Worm (Caenorhabditis elegans) whole organism, L4 larva: ENCODE measurements around the gene Y38H6A.5.

Experiments
- ZK546.5 ChIP-seq, 2 experiments: sonication (generic microtip); optimal IDR thresholded peaks; 2 replicates each; lab custom pipeline; 2017; ENCODE audit warnings: missing biosample characterization in 2 of 2, missing genetic modification characterization in 2 of 2
- daf-12 ChIP-seq: fragments of 150-350 bp; optimal IDR thresholded peaks from 2 replicates; lab custom pipeline; 2014; ENCODE audit warnings: missing biosample characterization, missing genetic modification reagents, missing genetic modification characterization
- dmd-6 ChIP-seq: fragments of 200-800 bp; sonication (Bioruptor generic); IDR thresholded peaks from 2 replicates; pipeline ENCODE4 v1.3.6; 2022; ENCODE audit warnings: missing genetic modification reagents, missing genetic modification characterization, missing compliant biosample characterization
- dmd-9 ChIP-seq: fragments of 200-800 bp; sonication (Bioruptor generic); IDR thresholded peaks from 2 replicates; pipeline ENCODE4 v1.3.6; 2022; ENCODE audit warnings: missing genetic modification reagents, missing genetic modification characterization, missing compliant biosample characterization
- dpl-1 ChIP-seq: fragments of 150-350 bp; optimal IDR thresholded peaks from 2 replicates; lab custom pipeline; 2014; ENCODE audit warnings: missing biosample characterization, missing genetic modification reagents, missing genetic modification characterization
- fkh-10 ChIP-seq: fragments of 150-350 bp; optimal IDR thresholded peaks from 2 replicates; lab custom pipeline; 2014; ENCODE audit warnings: missing biosample characterization, missing genetic modification reagents, missing genetic modification characterization
- fos-1 ChIP-seq: fragments of 150-350 bp; optimal IDR thresholded peaks from 2 replicates; lab custom pipeline; 2014; ENCODE audit warnings: missing biosample characterization, missing genetic modification characterization
- lin-29 ChIP-seq: fragments of 200-800 bp; sonication (Bioruptor generic); IDR thresholded peaks from 2 replicates; pipeline ENCODE4 v1.3.6; 2022; ENCODE audit warnings: missing genetic modification reagents, missing genetic modification characterization, missing compliant biosample characterization
- lin-39 ChIP-seq: fragments of 150-350 bp; optimal IDR thresholded peaks from 2 replicates; lab custom pipeline; 2014; ENCODE audit warnings: missing biosample characterization, missing genetic modification reagents, missing genetic modification characterization
- mdt-29 ChIP-seq: fragments of 200-800 bp; sonication (Bioruptor generic); IDR thresholded peaks from 2 replicates; pipeline ENCODE4 v1.3.6; 2022; ENCODE audit warnings: missing genetic modification reagents, missing genetic modification characterization, missing compliant biosample characterization
- pha-4 ChIP-seq, 2 experiments: fragments of 150-350 bp in 1 of 2; fragments of 200-800 bp in 1 of 2; sonication (Bioruptor generic) in 1 of 2; IDR thresholded peaks in 1 of 2; optimal IDR thresholded peaks in 1 of 2; 2 replicates each; pipeline versions ENCODE4 v1.3.6 to Lab custom; 2014 to 2022; ENCODE audit warnings: missing genetic modification characterization in 2 of 2, missing genetic modification reagents in 2 of 2, missing biosample characterization in 1 of 2, missing compliant biosample characterization in 1 of 2
- snpc-4 ChIP-seq: fragments of 150-350 bp; optimal IDR thresholded peaks from 2 replicates; lab custom pipeline; 2014; ENCODE audit warnings: missing biosample characterization, missing genetic modification characterization
- zip-2 ChIP-seq: fragments of 150-350 bp; optimal IDR thresholded peaks from 2 replicates; lab custom pipeline; 2014; ENCODE audit warnings: missing biosample characterization, missing genetic modification characterization

DNA sequence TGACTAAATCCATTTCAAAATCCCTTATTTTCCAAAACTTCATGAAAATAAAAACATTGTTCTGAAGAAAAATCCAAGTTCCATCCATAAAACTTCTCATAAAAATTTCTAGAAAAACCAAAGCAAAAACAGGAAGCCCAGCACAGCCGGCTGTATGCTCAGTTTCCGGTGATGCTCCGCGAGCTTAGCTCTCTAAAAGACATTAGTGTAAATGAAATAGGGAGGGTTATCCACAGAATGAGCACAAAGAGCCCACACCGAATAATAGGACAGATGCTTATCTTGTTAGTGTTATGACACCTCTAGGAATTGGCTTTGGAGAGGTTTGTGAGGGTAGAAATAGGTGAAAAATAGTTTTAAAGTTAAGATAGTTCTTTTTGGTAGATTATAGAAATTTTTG, 2.9 kb upstream of the Y38H6A.5 start:
- TF ChIP-seq fos-1 (tag; lab: Kevin White, UChicago): no peak
- no peak for TF ChIP-seq fkh-10
- TF ChIP-seq dmd-6 (GFP tag; lab: Robert Waterston, UW): no peak
- TF ChIP-seq dpl-1 (GFP tag; lab: Kevin White, UChicago): no peak
- TF ChIP-seq zip-2: no peak
- TF ChIP-seq lin-39 (tag; lab: Kevin White, UChicago): no peak
- no peak for TF ChIP-seq lin-29
- no peak for TF ChIP-seq dmd-9 (GFP tag; lab: Robert Waterston, UW)
- no peak for TF ChIP-seq snpc-4 (tag; lab: Kevin White, UChicago)
- TF ChIP-seq mdt-29 (GFP tag; lab: Robert Waterston, UW): no peak
- TF ChIP-seq daf-12 (tag; lab: Kevin White, UChicago): no peak
- TF ChIP-seq pha-4 (GFP tag; IDR thresholded peaks at IDR 0.05; lab: Robert Waterston, UW): no peak
- no peak for TF ChIP-seq pha-4 (tag; optimal IDR thresholded peaks at IDR 0.05; lab: Kevin White, UChicago)
- TF ChIP-seq ZK546.5 (tag; optimal IDR thresholded peaks at IDR 0.05; lab: Kevin White, UChicago): no peak
